Fruit fly (Drosophila melanogaster) whole organism, embryonic: ENCODE measurements around the gene Unc50.

Source experiments
- Abd-B ChIP-seq: fragments of 200-800 bp; sonication (Bioruptor generic); optimal IDR thresholded peaks from 2 replicates; lab custom pipeline; 2018; ENCODE audit warnings: missing biosample characterization, mild to moderate bottlenecking, missing genetic modification characterization, moderate library complexity
- Aef1 ChIP-seq: fragments of 200-800 bp; sonication (Bioruptor generic); IDR thresholded peaks from 3 replicates; pipeline ENCODE4 v1.3.6; 2022; ENCODE audit warnings: missing biosample characterization, missing genetic modification characterization
- Atf3 ChIP-seq: fragments of 200-800 bp; sonication (Bioruptor generic); optimal IDR thresholded peaks from 3 replicates; lab custom pipeline; 2016; ENCODE audit warnings: missing biosample characterization, missing genetic modification characterization
- B-H1 ChIP-seq: fragments of 200-800 bp; sonication (Bioruptor generic); IDR thresholded peaks from 3 replicates; pipeline ENCODE4 v1.3.6; 2022; ENCODE audit warnings: missing biosample characterization, missing genetic modification characterization
- Bdp1 ChIP-seq: fragments of 200-800 bp; sonication (Bioruptor generic); optimal IDR thresholded peaks from 3 replicates; lab custom pipeline; 2016; ENCODE audit warnings: missing biosample characterization, missing genetic modification characterization
- C15 ChIP-seq: fragments of 200-800 bp; sonication (Bioruptor generic); IDR thresholded peaks from 3 replicates; pipeline ENCODE4 v1.3.6; 2022; ENCODE audit warnings: missing biosample characterization, missing genetic modification characterization
- CG10321 ChIP-seq: fragments of 200-800 bp; sonication (Bioruptor generic); IDR thresholded peaks from 2 replicates; pipeline ENCODE4 v1.3.6; 2022; ENCODE audit warnings: missing biosample characterization, missing genetic modification characterization
- CG10565 ChIP-seq: fragments of 200-800 bp; sonication (Bioruptor generic); optimal IDR thresholded peaks from 3 replicates; lab custom pipeline; 2016; ENCODE audit warnings: missing biosample characterization, mild to moderate bottlenecking, missing genetic modification characterization
- CG11696 ChIP-seq: fragments of 200-800 bp; sonication (Bioruptor generic); IDR thresholded peaks from 2 replicates; pipeline ENCODE4 v1.3.6; 2022; ENCODE audit warnings: missing biosample characterization, missing genetic modification characterization
- CG12104 ChIP-seq: fragments of 200-800 bp; sonication (Bioruptor generic); optimal IDR thresholded peaks from 3 replicates; lab custom pipeline; 2016; ENCODE audit warnings: missing biosample characterization, missing genetic modification characterization
- CG13123 ChIP-seq: fragments of 200-800 bp; sonication (Bioruptor generic); optimal IDR thresholded peaks from 2 replicates; lab custom pipeline; 2016; ENCODE audit warnings: missing biosample characterization, missing genetic modification characterization
- CG13894 ChIP-seq: fragments of 200-800 bp; sonication (Bioruptor generic); optimal IDR thresholded peaks from 3 replicates; lab custom pipeline; 2018; ENCODE audit warnings: missing biosample characterization, mild to moderate bottlenecking, missing genetic modification characterization, moderate library complexity
- CG14860 ChIP-seq: fragments of 200-800 bp; sonication (Bioruptor generic); IDR thresholded peaks from 3 replicates; pipeline ENCODE4 v1.3.6; 2022; ENCODE audit warnings: missing biosample characterization, missing genetic modification characterization; ENCODE audit not compliant: partially characterized antibody
- CG16779 ChIP-seq: fragments of 200-800 bp; sonication (Bioruptor generic); IDR thresholded peaks from 2 replicates; pipeline ENCODE4 v1.3.6; 2022; ENCODE audit warnings: missing biosample characterization, missing genetic modification characterization
- CG17359 ChIP-seq: fragments of 200-800 bp; sonication (Bioruptor generic); optimal IDR thresholded peaks from 3 replicates; lab custom pipeline; 2018; ENCODE audit warnings: missing biosample characterization, mild to moderate bottlenecking, missing genetic modification characterization, moderate library complexity
- CG18011 ChIP-seq: fragments of 200-800 bp; sonication (Bioruptor generic); optimal IDR thresholded peaks from 2 replicates; lab custom pipeline; 2017; ENCODE audit warnings: missing biosample characterization, missing genetic modification characterization, mild to moderate bottlenecking, moderate library complexity, missing genotype
- CG18262 ChIP-seq: fragments of 200-800 bp; optimal IDR thresholded peaks from 3 replicates; lab custom pipeline; 2019; ENCODE audit warnings: missing biosample characterization, mild to moderate bottlenecking, missing genetic modification characterization, moderate library complexity
- CG2120 ChIP-seq: fragments of 200-800 bp; sonication (Bioruptor generic); optimal IDR thresholded peaks from 3 replicates; lab custom pipeline; 2016; ENCODE audit warnings: missing biosample characterization, missing genetic modification characterization
- CG2129 ChIP-seq: fragments of 200-800 bp; sonication (Bioruptor generic); IDR thresholded peaks from 2 replicates; pipeline ENCODE4 v1.3.6; 2022; ENCODE audit warnings: missing biosample characterization, missing genetic modification characterization; ENCODE audit not compliant: partially characterized antibody
- CG8089 ChIP-seq: fragments of 200-800 bp; sonication (Bioruptor generic); optimal IDR thresholded peaks from 3 replicates; lab custom pipeline; 2016; ENCODE audit warnings: missing biosample characterization, missing genetic modification characterization
- CG9215 ChIP-seq: fragments of 200-800 bp; sonication (Bioruptor generic); IDR thresholded peaks from 2 replicates; pipeline ENCODE4 v1.3.6; 2022; ENCODE audit warnings: missing biosample characterization, missing genetic modification characterization
- CrebB ChIP-seq: fragments of 200-800 bp; sonication (Bioruptor generic); optimal IDR thresholded peaks from 3 replicates; lab custom pipeline; 2018; ENCODE audit warnings: missing biosample characterization, mild to moderate bottlenecking, missing genetic modification characterization
- D19B ChIP-seq: fragments of 200-800 bp; sonication (Bioruptor generic); optimal IDR thresholded peaks from 2 replicates; lab custom pipeline; 2017; ENCODE audit warnings: missing biosample characterization, mild to moderate bottlenecking, missing genetic modification characterization
- Dad ChIP-seq: fragments of 200-800 bp; sonication (Bioruptor generic); optimal IDR thresholded peaks from 3 replicates; lab custom pipeline; 2016; ENCODE audit warnings: missing biosample characterization, missing genetic modification characterization
- H2.0 ChIP-seq: fragments of 200-800 bp; sonication (Bioruptor generic); IDR thresholded peaks from 2 replicates; pipeline ENCODE4 v1.3.6; 2022; ENCODE audit warnings: missing biosample characterization, missing genetic modification characterization
- HLH54F ChIP-seq: fragments of 200-800 bp; sonication (Bioruptor generic); optimal IDR thresholded peaks from 3 replicates; lab custom pipeline; 2016; ENCODE audit warnings: missing biosample characterization, missing genetic modification characterization
- Kr ChIP-seq: fragments of 200-800 bp; sonication (Bioruptor generic); optimal IDR thresholded peaks from 2 replicates; lab custom pipeline; 2017; ENCODE audit warnings: missing biosample characterization, mild to moderate bottlenecking, missing genetic modification characterization
- MBD-R2 ChIP-seq: fragments of 200-800 bp; sonication (Bioruptor generic); IDR thresholded peaks from 2 replicates; pipeline ENCODE4 v1.3.6; 2022; ENCODE audit warnings: missing biosample characterization, missing genetic modification characterization
- MESR4 ChIP-seq: fragments of 200-800 bp; sonication (Bioruptor generic); optimal IDR thresholded peaks from 2 replicates; lab custom pipeline; 2018; ENCODE audit warnings: missing biosample characterization, mild to moderate bottlenecking, missing genetic modification characterization, moderate library complexity
- Med ChIP-seq: fragments of 200-800 bp; sonication (Bioruptor generic); peaks from one replicate; lab custom pipeline; 2016; ENCODE audit warnings: missing biosample characterization, missing genetic modification characterization, mild to moderate bottlenecking, inconsistent platforms, moderate library complexity
- Neu2 ChIP-seq: fragments of 200-800 bp; sonication (Bioruptor generic); optimal IDR thresholded peaks from 3 replicates; lab custom pipeline; 2016; ENCODE audit warnings: missing biosample characterization, missing genetic modification characterization, borderline replicate concordance
- Oaz ChIP-seq: fragments of 200-800 bp; sonication (Bioruptor generic); IDR thresholded peaks from 2 replicates; pipeline ENCODE4 v1.3.6; 2022; ENCODE audit warnings: missing biosample characterization, missing genetic modification characterization
- Oli ChIP-seq: fragments of 200-800 bp; sonication (Bioruptor generic); optimal IDR thresholded peaks from 2 replicates; lab custom pipeline; 2018; ENCODE audit warnings: missing biosample characterization, mild to moderate bottlenecking, missing genetic modification characterization, moderate library complexity
- Opbp ChIP-seq: fragments of 200-800 bp; sonication (Bioruptor generic); IDR thresholded peaks from 3 replicates; pipeline ENCODE4 v1.3.6; 2022; ENCODE audit warnings: missing biosample characterization, missing genetic modification characterization; ENCODE audit not compliant: partially characterized antibody
- Rfx ChIP-seq: fragments of 200-800 bp; sonication (Bioruptor generic); IDR thresholded peaks from 2 replicates; pipeline ENCODE4 v1.3.6; 2022; ENCODE audit warnings: missing biosample characterization, missing genetic modification characterization
- Sin3A ChIP-seq: fragments of >200 bp; optimal IDR thresholded peaks from 2 replicates; lab custom pipeline; 2018
- Tbp ChIP-seq: fragments of >200 bp; optimal IDR thresholded peaks from 2 replicates; lab custom pipeline; 2018; ENCODE audit warnings: missing biosample characterization, missing genetic modification characterization
- Vsx1 ChIP-seq: fragments of 200-800 bp; sonication (Bioruptor generic); optimal IDR thresholded peaks from 2 replicates; lab custom pipeline; 2017; ENCODE audit warnings: missing biosample characterization, mild to moderate bottlenecking, missing genetic modification characterization, missing genetic modification reagents
- cg ChIP-seq: fragments of 200-800 bp; sonication (Bioruptor generic); optimal IDR thresholded peaks from 3 replicates; lab custom pipeline; 2019; ENCODE audit warnings: missing biosample characterization, mild to moderate bottlenecking, missing genetic modification characterization, moderate library complexity
- crol ChIP-seq: fragments of 200-800 bp; sonication (Bioruptor generic); IDR thresholded peaks from 2 replicates; pipeline ENCODE4 v1.3.6; 2022; ENCODE audit warnings: missing biosample characterization, missing genetic modification characterization
- danr ChIP-seq: fragments of 200-800 bp; sonication (Bioruptor generic); IDR thresholded peaks from 2 replicates; pipeline ENCODE4 v1.3.6; 2022; ENCODE audit warnings: missing biosample characterization, missing genetic modification characterization
- fd3F ChIP-seq: fragments of 200-800 bp; sonication (Bioruptor generic); optimal IDR thresholded peaks from 2 replicates; lab custom pipeline; 2018; ENCODE audit warnings: missing biosample characterization, mild to moderate bottlenecking, missing genetic modification characterization, moderate library complexity
- fd96Cb ChIP-seq: fragments of 200-800 bp; sonication (Bioruptor generic); optimal IDR thresholded peaks from 2 replicates; lab custom pipeline; 2018; ENCODE audit warnings: missing biosample characterization, mild to moderate bottlenecking, missing genetic modification characterization, moderate library complexity
- jing ChIP-seq: fragments of 200-800 bp; sonication (Bioruptor generic); optimal IDR thresholded peaks from 2 replicates; lab custom pipeline; 2018; ENCODE audit warnings: missing biosample characterization, mild to moderate bottlenecking, missing genetic modification characterization
- jumu ChIP-seq: fragments of 200-800 bp; sonication (Bioruptor generic); optimal IDR thresholded peaks from 3 replicates; lab custom pipeline; 2016; ENCODE audit warnings: missing biosample characterization, missing genetic modification characterization
- lilli ChIP-seq: fragments of 200-800 bp; sonication (Bioruptor generic); optimal IDR thresholded peaks from 3 replicates; lab custom pipeline; 2016; ENCODE audit warnings: missing biosample characterization, missing genetic modification characterization
- luna ChIP-seq: fragments of 200-800 bp; sonication (Bioruptor generic); optimal IDR thresholded peaks from 2 replicates; lab custom pipeline; 2016; ENCODE audit warnings: missing biosample characterization, missing genetic modification characterization
- mld ChIP-seq: fragments of 200-800 bp; sonication (Bioruptor generic); IDR thresholded peaks from 3 replicates; pipeline ENCODE4 v1.3.6; 2022; ENCODE audit warnings: missing biosample characterization, missing genetic modification characterization; ENCODE audit not compliant: partially characterized antibody
- sima ChIP-seq: fragments of 200-800 bp; sonication (Bioruptor generic); optimal IDR thresholded peaks from 2 replicates; lab custom pipeline; 2016; ENCODE audit warnings: missing biosample characterization, missing genetic modification characterization
- tup ChIP-seq: fragments of 200-800 bp; sonication (Bioruptor generic); optimal IDR thresholded peaks from 2 replicates; lab custom pipeline; 2016; ENCODE audit warnings: missing biosample characterization, mild to moderate bottlenecking, missing genetic modification characterization, moderate library complexity

Gene Unc50

dm6 chr3R:8722962-8723548 is 46.6 kb upstream of the Unc50 start, which contains the start of gene nom (continued):
- TF ChIP-seq jumu (GFP tag; lab: Kevin White, UChicago): no peak
- TF ChIP-seq Oaz (GFP tag; lab: Robert Waterston, UW): no peak
- 0 out of 3 replicates have a peak, but pooled peaks have one; percentile 23 for TF ChIP-seq CG14860
- TF ChIP-seq CG17359 (tag; lab: Kevin White, UChicago): no peak
- no peak for TF ChIP-seq CG2120 (GFP tag; lab: Kevin White, UChicago)
- TF ChIP-seq CG8089 (GFP tag; lab: Kevin White, UChicago): no peak
- TF ChIP-seq danr (GFP tag; lab: Robert Waterston, UW): no peak
- no peak for TF ChIP-seq Abd-B (GFP tag; lab: Kevin White, UChicago)
- peak; percentile 67 for TF ChIP-seq Med
- TF ChIP-seq Bdp1: no peak
- no peak for TF ChIP-seq CG12104 (GFP tag; lab: Kevin White, UChicago)
- TF ChIP-seq lilli (GFP tag; lab: Kevin White, UChicago): no peak
- no peak for TF ChIP-seq CG16779 (GFP tag; lab: Robert Waterston, UW)
- TF ChIP-seq CG11696 (GFP tag; lab: Robert Waterston, UW): no peak
- no peak for TF ChIP-seq Opbp (GFP tag; lab: Robert Waterston, UW)
- no peak for TF ChIP-seq Tbp (GFP tag; lab: Kevin White, UChicago)
- no peak for TF ChIP-seq C15 (GFP tag; lab: Robert Waterston, UW)
- TF ChIP-seq mld (GFP tag; lab: Robert Waterston, UW): no peak
- no peak for TF ChIP-seq tup (GFP tag; lab: Kevin White, UChicago)
- TF ChIP-seq Kr (GFP tag; lab: Kevin White, UChicago): no peak
- no peak for TF ChIP-seq D19B
- no peak for TF ChIP-seq CG10321 (GFP tag; lab: Robert Waterston, UW)
- no peak for TF ChIP-seq fd96Cb (tag; lab: Kevin White, UChicago)
- TF ChIP-seq CG13894 (tag; lab: Kevin White, UChicago): no peak
- no peak for TF ChIP-seq Atf3 (GFP tag; lab: Kevin White, UChicago)
- TF ChIP-seq Dad (GFP tag; lab: Kevin White, UChicago): no peak
- no peak for TF ChIP-seq CG9215 (GFP tag; lab: Robert Waterston, UW)
- peak; percentile 41 for TF ChIP-seq MESR4 (GFP tag; lab: Kevin White, UChicago)
- TF ChIP-seq CG18262 (tag; lab: Kevin White, UChicago): no peak
- no peak for TF ChIP-seq Aef1 (GFP tag; lab: Robert Waterston, UW)
- no peak for TF ChIP-seq Neu2 (GFP tag; lab: Kevin White, UChicago)
- no peak for TF ChIP-seq CG10565 (GFP tag; lab: Kevin White, UChicago)
- no peak for TF ChIP-seq crol (GFP tag; lab: Robert Waterston, UW)
- TF ChIP-seq sima (GFP tag; lab: Kevin White, UChicago): no peak
- peak; percentile 29 for TF ChIP-seq CG18011 (GFP tag; lab: Kevin White, UChicago)
- TF ChIP-seq luna (GFP tag; lab: Kevin White, UChicago): no peak
- no peak for TF ChIP-seq CG2129 (GFP tag; lab: Robert Waterston, UW)
- TF ChIP-seq CrebB (tag; lab: Kevin White, UChicago): no peak
- TF ChIP-seq Oli: no peak
- peak; percentile 23 for TF ChIP-seq Sin3A
- no peak for TF ChIP-seq jing
- no peak for TF ChIP-seq B-H1 (GFP tag; lab: Robert Waterston, UW)
- no peak for TF ChIP-seq Vsx1 (GFP tag; lab: Kevin White, UChicago)
- no peak for TF ChIP-seq H2.0
- peak; percentile 80 for TF ChIP-seq MBD-R2 (GFP tag; lab: Robert Waterston, UW)
- TF ChIP-seq HLH54F (GFP tag; lab: Kevin White, UChicago): no peak
- TF ChIP-seq CG13123: no peak
- no peak for TF ChIP-seq fd3F (GFP tag; lab: Kevin White, UChicago)
- TF ChIP-seq cg (GFP tag; lab: Kevin White, UChicago): no peak
- TF ChIP-seq Rfx (GFP tag; lab: Robert Waterston, UW): peak; percentile 31; the same call in 1 of the 2 replicates
- TF ChIP-seq, all 482 proteins: peak for 25
